Worm (Caenorhabditis elegans) whole organism, L4/young adult: Measurements from ENCODE around the gene sym-1.
A peak's percentile ranks its signal among the peaks of the same experiment; 100 is the strongest.

Experiments used
- W03F9.2 ChIP-seq: fragments of 150-350 bp; optimal IDR thresholded peaks from 2 replicates; lab custom pipeline; 2014; ENCODE audit warnings: missing biosample characterization, missing genetic modification characterization
- dao-5 ChIP-seq: sonication (generic microtip); optimal IDR thresholded peaks from 2 replicates; lab custom pipeline; 2016; ENCODE audit warnings: missing genotype, missing genetic modification characterization, moderate library complexity, missing compliant biosample characterization
- him-1 ChIP-seq: sonication (generic microtip); optimal IDR thresholded peaks from 2 replicates; lab custom pipeline; 2016; ENCODE audit warnings: missing genotype, missing genetic modification reagents, missing genetic modification characterization, missing compliant biosample characterization

sym-1 gene

DNA sequence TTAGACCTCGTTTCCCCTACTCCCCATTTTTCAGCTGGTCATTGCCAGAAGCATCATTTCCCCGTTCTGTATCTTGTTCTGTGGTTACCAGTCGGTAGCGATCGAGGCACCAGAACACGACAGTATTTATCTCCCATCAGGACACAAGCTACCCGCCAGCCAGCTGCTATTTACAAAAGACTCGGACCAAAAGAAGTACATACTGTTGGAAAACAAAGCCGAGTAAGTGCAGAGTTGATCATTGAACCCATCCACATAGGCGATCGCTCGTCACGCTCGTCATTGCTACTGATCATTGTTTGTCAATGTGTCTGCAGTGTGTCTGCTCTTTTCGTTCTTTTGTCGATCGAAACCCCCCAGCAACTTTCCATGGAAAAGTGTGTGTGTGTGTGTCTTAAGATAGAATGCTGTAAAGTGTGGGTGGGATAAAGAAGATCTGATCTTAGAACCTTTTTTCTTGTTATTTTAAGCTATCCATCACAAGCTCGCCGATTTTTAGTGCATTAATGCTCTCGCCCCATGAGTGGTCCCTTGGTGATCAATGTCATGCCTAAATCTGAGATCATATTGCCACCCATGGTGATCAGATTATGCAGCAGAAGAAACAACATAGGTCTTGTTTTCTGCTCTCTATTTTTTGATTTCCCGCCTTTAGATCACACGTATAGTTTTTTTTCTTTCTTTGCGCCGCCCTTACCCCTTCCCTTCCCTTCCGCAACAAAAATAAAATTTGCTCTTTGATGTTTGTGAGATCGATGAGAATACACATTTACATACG lies 21.7 kb upstream of the sym-1 start:
- TF ChIP-seq W03F9.2 (no peak), him-1 (no peak), dao-5 (tag; lab: Kevin White, UChicago) (no peak)

ce11 chrX:14560297-14560680 lies 21.1 kb upstream of the sym-1 start:
- TF ChIP-seq dao-5 (tag; lab: Kevin White, UChicago) (no peak), him-1 (peak; percentile 61), W03F9.2 (peak; percentile 78)

- TF ChIP-seq dao-5 (tag; lab: Kevin White, UChicago) = no peak
- TF ChIP-seq W03F9.2 = no peak
- TF ChIP-seq him-1 = no peak
These were observed 19.9 kb upstream of the sym-1 start for ce11 chrX:14561416-14561973.

- no peak for TF ChIP-seq W03F9.2
- TF ChIP-seq dao-5 (tag; lab: Kevin White, UChicago) = no peak
- TF ChIP-seq him-1 = no peak
These were observed 18.9 kb upstream of the sym-1 start for ce11 chrX:14562286-14563086.

- TF ChIP-seq W03F9.2 (no peak), dao-5 (tag; lab: Kevin White, UChicago) (no peak), him-1 (no peak)
These were observed 17.6 kb upstream of the sym-1 start for ce11 chrX:14563818-14564217.

ce11 chrX:14565245-14565644 lies 16.2 kb upstream of the sym-1 start:
- TF ChIP-seq him-1 = no peak
- no peak for TF ChIP-seq dao-5 (tag; lab: Kevin White, UChicago)
- no peak for TF ChIP-seq W03F9.2

ce11 chrX:14566047-14566446 lies 15.4 kb upstream of the sym-1 start:
- no peak for TF ChIP-seq him-1
- TF ChIP-seq W03F9.2 = no peak
- no peak for TF ChIP-seq dao-5 (tag; lab: Kevin White, UChicago)

ce11 chrX:14568258-14568763 lies 13.1 kb upstream of the sym-1 start:
- TF ChIP-seq him-1 = no peak
- TF ChIP-seq W03F9.2 = no peak
- TF ChIP-seq dao-5 (tag; lab: Kevin White, UChicago) = no peak

DNA sequence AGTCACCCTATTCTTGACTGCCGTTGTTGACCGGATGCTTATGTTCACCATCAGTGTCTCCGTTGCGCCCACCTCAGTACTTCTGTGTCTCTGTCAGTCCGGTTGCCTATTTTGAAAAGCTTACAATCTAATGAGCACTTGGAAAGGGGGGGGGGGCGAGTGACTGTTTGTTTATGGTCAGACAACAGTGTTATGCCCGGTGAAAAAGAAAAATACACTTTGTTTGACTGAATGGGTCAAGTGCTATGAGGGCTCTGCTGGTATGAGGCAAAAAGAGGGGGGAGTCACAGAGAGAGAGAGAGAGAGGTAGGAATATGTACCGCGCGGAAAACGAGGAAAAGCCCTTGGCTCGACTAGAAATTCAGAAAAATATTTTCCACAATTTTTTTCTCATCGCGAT lies 10.1 kb upstream of the sym-1 start:
- TF ChIP-seq dao-5 (tag; lab: Kevin White, UChicago) = no peak
- no peak for TF ChIP-seq him-1
- TF ChIP-seq W03F9.2 = no peak

DNA sequence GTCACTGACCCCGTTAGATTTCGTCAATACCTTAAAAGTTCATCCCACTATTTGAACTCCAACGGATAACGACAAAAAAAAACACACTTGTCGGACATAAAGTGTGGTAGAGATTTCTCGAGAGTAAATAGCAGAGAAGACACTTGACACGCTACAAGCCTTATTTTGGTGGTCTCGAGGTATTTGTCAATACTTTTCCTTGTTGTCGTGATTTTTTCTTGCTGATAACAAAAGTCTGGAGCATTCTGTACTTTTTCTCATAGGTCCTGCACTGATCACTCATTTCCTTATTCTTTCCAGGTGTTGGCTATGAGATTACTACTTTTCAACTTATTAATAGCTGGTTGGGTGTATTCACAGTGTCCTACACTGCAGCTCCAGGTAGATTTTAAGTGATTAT lies 9.0 kb upstream of the sym-1 start, which contains the start of gene lron-1:
TSS of gene lron-1 (plus strand) at position 301 of the 400 bp plus-strand sequence.
- no peak for TF ChIP-seq him-1
- no peak for TF ChIP-seq dao-5 (tag; lab: Kevin White, UChicago)
- TF ChIP-seq W03F9.2 = no peak

DNA sequence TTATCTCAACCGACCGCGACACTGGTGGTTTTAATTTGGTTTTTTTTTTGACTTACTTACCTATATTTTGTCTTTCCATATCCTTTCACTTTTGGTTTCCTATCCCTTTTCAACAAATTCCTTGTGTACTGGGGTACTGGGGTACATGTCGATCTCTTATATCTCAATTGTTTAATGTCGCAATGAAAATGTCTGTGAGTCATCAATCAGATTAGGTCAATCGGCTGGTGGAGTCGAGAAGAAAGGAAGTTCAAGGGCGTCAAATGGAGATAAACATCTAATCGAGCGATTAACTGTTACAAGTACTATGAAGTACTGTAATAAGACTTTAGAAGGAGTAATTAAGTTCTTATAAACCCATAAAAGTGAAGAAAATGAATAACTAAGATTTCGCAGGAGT lies 5.5 kb upstream of the sym-1 start:
- TF ChIP-seq him-1 (no peak), dao-5 (tag; lab: Kevin White, UChicago) (no peak), W03F9.2 (no peak)

- TF ChIP-seq dao-5 (tag; lab: Kevin White, UChicago) = no peak
- TF ChIP-seq W03F9.2 = no peak
- TF ChIP-seq him-1 = no peak
These were observed 3.8 kb upstream of the sym-1 start, which contains the start of gene let-4 for ce11 chrX:14577579-14578127. Gene let-4 (plus strand): TSS chrX:14577935.

- TF ChIP-seq dao-5 (tag; lab: Kevin White, UChicago) = no peak
- no peak for TF ChIP-seq W03F9.2
- no peak for TF ChIP-seq him-1
These were observed 569 bp upstream of the sym-1 start for ce11 chrX:14580853-14581252.

- TF ChIP-seq W03F9.2 (no peak), dao-5 (tag; lab: Kevin White, UChicago) (no peak), him-1 (no peak)
These were observed 2.9 kb downstream of the sym-1 start for ce11 chrX:14584335-14584734.
